Fruit fly (Drosophila melanogaster) whole organism: ENCODE data around the gene CG43844.

Experiments
- CG8478 ChIP-seq: fragments of >200 bp; optimal IDR thresholded peaks from 2 replicates; lab custom pipeline; 2018; ENCODE audit warnings: inconsistent platforms
- Dll ChIP-seq: fragments of >200 bp; optimal IDR thresholded peaks from 2 replicates; lab custom pipeline; 2017
- EcR ChIP-seq, 2 experiments: fragments of >200 bp; optimal IDR thresholded peaks; 2 replicates each; lab custom pipeline; 2017; ENCODE audit warnings: missing biosample characterization in 2 of 2, missing genetic modification characterization in 2 of 2, missing genetic modification reagents in 2 of 2
- pan ChIP-seq: fragments of >200 bp; optimal IDR thresholded peaks from 2 replicates; lab custom pipeline; 2017
- psq ChIP-seq: fragments of >200 bp; optimal IDR thresholded peaks from 2 replicates; lab custom pipeline; 2017
- usp ChIP-seq: fragments of >200 bp; optimal IDR thresholded peaks from 2 replicates; lab custom pipeline; 2017; ENCODE audit warnings: missing biosample characterization, missing genetic modification characterization, mixed read lengths

The CG43844 gene

DNA sequence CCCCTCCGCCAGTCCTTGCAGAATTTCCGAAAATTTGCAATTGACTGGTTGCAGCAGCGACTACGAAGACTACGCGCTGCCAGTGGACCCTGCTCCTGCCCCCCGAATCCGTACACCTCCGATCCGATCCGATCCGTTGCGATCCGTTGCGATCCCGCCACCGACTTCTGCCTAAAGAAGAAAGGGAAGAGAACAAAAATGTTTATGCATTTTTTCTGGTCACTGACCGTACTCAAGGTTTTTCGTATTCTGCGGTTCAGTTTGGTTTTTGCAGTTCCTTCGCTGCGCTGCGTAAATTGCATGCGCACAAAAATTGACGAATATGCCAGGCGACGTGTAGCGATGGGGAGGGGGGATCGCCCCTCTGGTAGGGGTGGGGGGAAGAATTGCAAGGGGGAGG, 32.9 kb downstream of the CG43844 start:
- TF ChIP-seq psq (lab: Kevin White, UChicago) (no peak), EcR (GFP tag; optimal IDR thresholded peaks at IDR 0.05; lab: Kevin White, UChicago) (peak in 1 of 2 experiments; percentile 50)

DNA sequence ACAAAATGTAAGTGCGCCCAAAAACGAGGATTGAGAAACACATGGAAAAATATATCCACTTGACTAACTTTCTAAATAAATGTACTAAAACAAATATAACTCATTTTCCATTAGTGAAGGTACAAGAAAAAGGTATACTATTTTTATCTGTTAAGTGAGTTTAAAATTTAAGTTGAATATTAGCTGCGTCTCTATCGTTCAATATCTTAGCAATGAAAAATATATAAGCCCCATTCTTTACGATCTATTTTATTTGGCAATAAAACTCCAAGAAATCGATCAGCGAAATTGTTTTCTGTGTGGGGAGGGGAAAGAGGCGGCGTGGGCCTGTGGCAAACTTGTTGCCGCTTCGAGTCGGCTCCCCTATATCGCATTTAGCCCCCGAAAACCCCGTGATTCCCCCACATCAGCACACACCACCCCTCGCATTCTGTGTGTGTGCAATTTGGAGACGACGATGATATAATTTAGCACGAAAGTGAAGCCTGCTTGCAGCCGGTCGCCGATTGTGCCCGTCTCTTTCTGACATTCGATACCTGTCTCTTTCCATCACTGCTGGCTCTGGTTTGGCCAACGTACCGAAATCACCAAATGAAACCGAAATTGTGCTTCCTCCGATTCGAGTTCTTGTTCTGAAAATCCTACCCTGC, 33.5 kb downstream of the CG43844 start:
- TF ChIP-seq EcR (GFP tag; optimal IDR thresholded peaks at IDR 0.05; lab: Kevin White, UChicago) (peak in 1 of 2 experiments; percentile 29), pan (lab: Kevin White, UChicago) (no peak), Dll (lab: Kevin White, UChicago) (peak; percentile 45)

DNA sequence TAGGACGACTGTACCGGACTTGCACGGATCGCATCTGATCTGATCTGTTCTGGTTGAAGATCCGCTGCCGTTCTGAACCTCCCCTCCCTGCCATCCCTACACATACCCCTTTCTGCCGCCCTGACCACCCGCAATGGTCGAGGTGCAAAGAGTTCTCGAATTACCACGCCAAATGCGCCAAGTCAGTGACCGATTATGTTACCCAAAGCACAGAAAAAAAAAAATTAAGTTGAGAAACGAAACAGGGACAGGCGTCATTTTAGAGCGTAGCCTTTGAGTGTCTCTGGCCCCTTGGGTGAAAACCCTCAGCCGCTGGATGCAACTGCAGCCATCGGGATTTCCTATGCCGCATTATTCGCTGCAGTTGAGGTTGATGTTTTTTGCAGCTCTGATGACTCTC, 34.4 kb downstream of the CG43844 start:
- TF ChIP-seq usp (no peak), CG8478 (lab: Kevin White, UChicago) (no peak), pan (lab: Kevin White, UChicago) (no peak), EcR (GFP tag; optimal IDR thresholded peaks at IDR 0.05; lab: Kevin White, UChicago) (peak in 1 of 2 experiments; percentile 57)

DNA sequence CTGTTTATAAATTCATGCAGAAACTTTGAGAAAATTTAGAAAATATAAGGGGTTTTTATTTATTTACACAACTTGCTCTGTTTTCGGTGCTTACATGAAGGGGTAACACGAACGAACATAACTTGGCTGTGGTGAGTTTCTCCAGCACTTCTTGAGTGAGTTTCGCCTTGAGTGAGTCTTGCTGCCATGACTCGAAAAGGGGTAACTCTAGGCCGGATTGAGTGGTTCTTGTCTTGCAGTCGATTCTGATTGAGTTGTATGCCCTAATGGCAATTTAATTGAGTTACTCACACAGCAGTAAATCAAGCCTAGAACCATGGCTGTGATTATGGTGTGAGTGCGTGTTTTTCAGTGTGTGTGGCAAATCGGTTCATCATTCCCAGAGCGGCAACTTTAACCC, 38.9 kb downstream of the CG43844 start:
- TF ChIP-seq Dll (lab: Kevin White, UChicago) = no peak
- no peak for TF ChIP-seq psq (lab: Kevin White, UChicago)
- TF ChIP-seq pan (lab: Kevin White, UChicago) = no peak
- TF ChIP-seq EcR (GFP tag; optimal IDR thresholded peaks at IDR 0.05; lab: Kevin White, UChicago) = no peak

DNA sequence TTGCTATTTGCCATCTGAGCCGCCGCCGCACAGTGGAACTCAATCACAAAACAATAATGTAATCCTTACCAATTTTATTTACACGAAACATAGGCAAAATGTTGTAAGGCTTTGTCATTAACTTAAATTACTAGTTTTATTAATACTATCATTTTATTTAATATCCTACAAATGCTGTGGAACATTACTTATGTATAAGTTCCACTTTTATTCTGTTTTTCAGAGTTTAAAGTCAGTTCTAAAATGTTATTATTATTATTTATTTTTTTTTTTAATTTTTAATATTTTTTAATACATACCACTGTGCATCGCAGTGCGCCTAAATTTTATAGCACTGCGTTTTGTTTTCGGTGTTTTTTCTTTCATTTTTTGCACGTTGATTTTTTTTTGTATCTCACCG, 42.0 kb downstream of the CG43844 start:
- TF ChIP-seq Dll (lab: Kevin White, UChicago) (no peak), pan (lab: Kevin White, UChicago) (no peak), EcR (GFP tag; optimal IDR thresholded peaks at IDR 0.05; lab: Kevin White, UChicago) (no peak), CG8478 (lab: Kevin White, UChicago) (no peak), usp (no peak), psq (lab: Kevin White, UChicago) (no peak)

DNA sequence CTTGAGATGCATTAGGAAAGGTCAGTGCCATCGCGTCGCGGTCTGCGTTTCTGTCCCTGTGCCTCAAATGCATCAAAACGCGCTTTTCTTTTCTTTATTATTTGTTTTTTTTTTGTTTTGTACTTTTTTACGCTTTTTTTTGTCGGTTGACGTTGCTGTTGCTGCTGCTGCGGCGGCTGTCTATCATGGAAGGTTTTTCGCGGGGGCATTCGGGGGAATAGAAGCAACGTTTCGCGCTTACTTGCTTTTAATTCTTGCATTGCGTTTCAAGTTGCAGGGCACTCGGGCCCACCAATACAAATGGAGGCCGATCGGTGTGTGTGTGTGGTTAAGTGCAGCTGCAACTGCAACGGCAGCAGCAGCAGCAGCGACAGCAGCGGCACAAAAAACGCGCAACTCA, 44.6 kb downstream of the CG43844 start:
- no peak for TF ChIP-seq CG8478 (lab: Kevin White, UChicago)
- TF ChIP-seq Dll (lab: Kevin White, UChicago) = no peak
- no peak for TF ChIP-seq psq (lab: Kevin White, UChicago)
- TF ChIP-seq pan (lab: Kevin White, UChicago) = no peak
- no peak for TF ChIP-seq EcR (GFP tag; optimal IDR thresholded peaks at IDR 0.05; lab: Kevin White, UChicago)
- no peak for TF ChIP-seq usp

DNA sequence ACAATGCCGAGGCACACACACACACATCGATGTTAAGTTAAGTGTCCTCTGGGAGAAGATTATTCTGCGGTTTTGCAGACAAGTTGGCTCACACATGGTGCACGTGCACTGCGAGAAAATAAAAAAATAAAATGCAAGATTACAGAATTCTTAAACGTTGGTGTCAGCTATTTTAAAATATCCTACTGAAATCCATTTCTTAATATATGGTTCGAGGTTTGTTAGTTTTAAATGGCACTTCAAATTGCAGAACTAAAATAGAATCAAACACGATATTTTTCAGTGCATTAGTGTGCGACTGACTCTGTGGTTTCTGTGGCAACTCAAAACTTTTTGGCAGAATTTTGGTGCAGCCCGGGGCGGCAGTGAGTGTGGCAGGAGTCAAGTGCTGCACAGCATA, 45.9 kb downstream of the CG43844 start:
- TF ChIP-seq usp = no peak

DNA sequence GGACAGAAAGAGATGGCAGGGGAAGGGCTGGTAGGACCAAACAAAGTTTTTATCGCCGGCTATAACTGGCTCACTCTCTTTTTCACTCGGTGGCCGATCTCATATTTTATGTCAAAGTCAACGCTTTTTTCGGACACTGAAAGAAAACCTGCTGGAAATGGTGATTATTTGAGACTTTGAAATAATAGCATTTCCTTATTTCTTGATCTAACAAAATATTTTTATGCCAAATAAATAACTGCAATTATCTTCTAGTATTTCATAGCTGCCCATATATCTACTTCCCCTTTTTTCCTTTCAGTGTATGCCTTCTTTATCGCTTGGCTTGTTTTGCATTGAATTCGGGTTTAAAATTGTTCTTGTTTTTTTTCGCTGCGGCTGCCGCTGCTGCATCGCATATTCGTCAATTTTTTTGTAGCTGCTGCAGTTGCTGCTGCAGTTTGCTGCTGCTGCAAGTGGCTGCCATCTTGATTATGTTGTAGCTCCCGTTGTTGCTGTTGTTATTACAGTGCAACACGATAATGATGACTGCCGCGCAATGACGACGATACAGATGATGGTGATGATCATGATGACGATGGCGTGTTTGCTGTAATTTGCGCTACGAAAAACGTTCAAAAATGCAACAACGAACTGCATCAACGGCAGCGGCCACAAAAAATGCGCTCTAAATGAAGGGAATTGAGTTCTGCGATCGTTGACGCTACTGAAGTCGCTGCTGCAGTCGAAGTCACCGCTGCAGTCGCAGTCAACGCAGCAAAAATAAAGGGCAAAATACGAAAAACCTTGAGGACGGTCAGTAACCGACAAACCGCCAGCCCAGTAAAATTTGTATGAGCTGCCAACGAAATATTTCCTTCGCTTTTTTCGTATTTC, 48.0 kb downstream of the CG43844 start:
- TF ChIP-seq psq (lab: Kevin White, UChicago) = no peak
- no peak for TF ChIP-seq usp

DNA sequence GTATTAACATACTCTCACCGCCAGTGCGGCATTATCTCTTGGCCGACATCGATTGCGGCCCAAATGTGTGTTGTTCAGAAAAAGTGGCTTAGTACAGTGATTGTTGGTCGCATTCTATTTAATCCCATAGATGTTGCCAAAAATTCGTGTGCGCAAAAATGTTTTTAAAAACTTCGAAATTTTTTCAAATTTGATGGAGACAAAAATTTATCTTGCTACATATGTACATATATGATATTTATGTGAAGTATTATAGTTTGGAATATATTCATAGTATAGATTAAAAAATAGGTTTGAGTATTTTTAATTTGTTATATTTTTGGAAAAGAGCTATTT, 48.6 kb downstream of the CG43844 start:
- TF ChIP-seq CG8478 (lab: Kevin White, UChicago) (no peak), pan (lab: Kevin White, UChicago) (no peak), EcR (GFP tag; optimal IDR thresholded peaks at IDR 0.05; lab: Kevin White, UChicago) (no peak), usp (no peak), psq (lab: Kevin White, UChicago) (no peak), Dll (lab: Kevin White, UChicago) (no peak)

DNA sequence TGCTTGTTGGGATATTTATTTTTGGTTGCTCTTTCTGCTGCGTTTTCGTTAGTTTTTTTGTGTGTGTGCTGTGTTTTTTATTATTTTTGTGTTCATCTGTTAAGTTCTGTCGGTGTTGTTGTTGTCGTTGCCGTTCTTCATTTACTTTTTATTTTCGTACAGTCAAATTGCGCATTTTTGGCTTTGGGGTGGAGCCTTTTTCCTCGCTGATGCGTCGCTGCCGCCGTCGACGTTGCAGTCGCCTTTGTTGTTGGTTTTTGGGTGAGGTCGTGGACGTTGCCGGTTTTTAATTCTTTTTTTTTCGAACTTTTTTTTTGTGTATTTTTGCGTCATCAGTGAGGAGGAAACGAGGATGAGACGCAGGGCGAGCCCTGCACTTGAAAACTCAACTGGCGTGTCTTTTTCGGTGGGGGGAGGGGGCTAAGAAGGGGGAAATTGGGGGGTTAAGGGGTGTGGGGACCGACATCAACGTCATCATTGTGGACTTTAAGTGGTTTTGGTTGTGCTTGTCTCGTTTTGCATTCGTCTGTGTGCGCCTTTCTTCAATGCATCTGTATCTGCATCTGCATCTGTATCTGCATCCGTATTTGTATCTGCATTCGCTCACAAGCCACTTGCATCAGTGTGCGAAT, 49.2 kb downstream of the CG43844 start:
- TF ChIP-seq psq (lab: Kevin White, UChicago) (no peak), EcR (GFP tag; optimal IDR thresholded peaks at IDR 0.05; lab: Kevin White, UChicago) (no peak), CG8478 (lab: Kevin White, UChicago) (no peak), pan (lab: Kevin White, UChicago) (no peak), Dll (lab: Kevin White, UChicago) (no peak), usp (no peak)

DNA sequence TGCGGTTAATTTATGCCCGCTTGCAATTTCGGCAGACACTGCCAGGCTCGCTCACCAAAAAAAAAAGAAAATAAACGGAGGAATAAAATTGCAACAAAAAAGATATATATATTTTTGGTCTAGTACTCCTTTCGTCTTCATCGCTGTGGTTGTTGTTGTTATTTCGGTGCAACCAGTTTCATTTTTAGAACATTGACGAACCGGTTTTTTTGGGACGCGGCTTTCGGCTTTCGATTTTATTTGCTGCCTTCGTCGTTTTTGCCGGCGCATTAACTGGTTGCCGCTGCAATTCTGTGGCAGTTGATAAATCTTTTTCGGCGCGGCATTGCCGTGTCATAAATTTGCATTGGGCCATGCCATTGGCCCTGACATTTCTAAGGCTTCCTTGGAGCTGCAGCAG, 49.8 kb downstream of the CG43844 start:
- TF ChIP-seq psq (lab: Kevin White, UChicago) = no peak
- no peak for TF ChIP-seq pan (lab: Kevin White, UChicago)
- no peak for TF ChIP-seq Dll (lab: Kevin White, UChicago)
